Worm (Caenorhabditis elegans): ENCODE data around the gene rbm-34.

rbm-34 gene

DNA sequence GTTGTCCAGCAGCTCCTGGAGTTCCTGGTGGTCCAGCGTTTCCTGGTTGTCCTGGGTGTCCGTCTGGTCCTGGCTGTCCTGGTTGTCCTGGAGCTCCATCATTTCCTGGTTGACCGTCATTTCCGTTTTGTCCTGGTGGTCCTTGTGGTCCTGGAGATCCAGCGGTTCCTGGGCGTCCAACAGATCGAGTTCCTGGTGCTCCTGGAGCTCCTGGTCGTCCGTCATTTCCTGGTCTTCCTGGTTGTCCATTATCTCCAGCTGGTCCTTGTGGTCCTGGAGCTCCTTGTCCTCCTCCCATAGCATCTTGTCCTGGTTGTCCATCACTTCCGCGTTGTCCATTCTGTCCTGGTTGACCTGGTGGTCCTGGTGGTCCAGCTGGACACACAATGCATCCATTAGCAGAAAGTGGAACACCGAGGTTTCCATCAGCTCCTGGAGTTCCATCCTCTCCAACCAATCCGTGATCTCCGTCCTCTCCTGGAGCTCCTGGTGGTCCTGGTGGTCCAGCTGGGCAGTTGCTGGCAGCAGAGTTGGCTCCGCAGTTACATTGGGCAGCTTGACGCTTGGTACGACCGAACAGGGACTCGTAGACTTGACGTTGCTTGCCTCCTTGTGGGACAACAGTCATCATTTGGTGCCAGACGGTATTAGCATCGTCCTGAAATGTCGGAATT lies 23.9 kb downstream of the rbm-34 start:
- TF ChIP-seq C38D4.7 (GFP tag; optimal IDR thresholded peaks at IDR 0.05) (no peak), elt-4 (tag; optimal IDR thresholded peaks at IDR 0.05) (peak; percentile 38), K02D7.2 (tag; optimal IDR thresholded peaks at IDR 0.05) (no peak)

DNA sequence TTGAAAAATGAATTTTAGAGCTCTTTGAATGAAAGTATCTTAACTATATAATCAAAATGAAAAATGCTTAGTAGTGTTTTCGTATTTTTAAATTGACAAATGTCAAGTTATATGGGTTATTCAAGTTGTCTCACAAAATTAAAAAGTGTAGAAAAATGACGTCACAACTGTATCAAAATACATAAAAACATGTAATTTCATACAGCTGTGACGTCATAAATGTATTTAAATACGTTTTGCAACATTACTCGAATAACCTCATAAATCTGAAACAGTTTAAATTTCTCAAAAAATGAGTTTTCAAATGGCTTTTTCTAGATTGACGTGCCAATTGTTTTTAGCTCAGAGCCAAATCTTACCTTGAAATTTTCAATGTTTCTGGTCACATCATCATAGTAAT lies 24.5 kb downstream of the rbm-34 start:
- TF ChIP-seq dmd-4 (tag; optimal IDR thresholded peaks at IDR 0.05; ENCODE audit: borderline replicate concordance) (no peak), pat-9 (tag; optimal IDR thresholded peaks at IDR 0.05) (no peak), nhr-232 (tag; optimal IDR thresholded peaks at IDR 0.05) (no peak), K02D7.2 (tag; optimal IDR thresholded peaks at IDR 0.05) (no peak), pha-2 (tag; optimal IDR thresholded peaks at IDR 0.05) (no peak), lim-6 (tag; optimal IDR thresholded peaks at IDR 0.05) (no peak), hlh-8 (tag; optimal IDR thresholded peaks at IDR 0.05) (no peak), tbx-7 (tag; optimal IDR thresholded peaks at IDR 0.05) (no peak), dve-1 (tag; optimal IDR thresholded peaks at IDR 0.05) (no peak), madf-2 (tag; optimal IDR thresholded peaks at IDR 0.05) (no peak), ceh-22 (tag; optimal IDR thresholded peaks at IDR 0.05) (no peak), pha-4 (tag; optimal IDR thresholded peaks at IDR 0.05) (no peak), tbx-2 (tag; optimal IDR thresholded peaks at IDR 0.05) (no peak), nhr-11 (tag; optimal IDR thresholded peaks at IDR 0.05) (no peak), ceh-45 (GFP tag; IDR thresholded peaks at IDR 0.05) (no peak), npax-4 (tag; optimal IDR thresholded peaks at IDR 0.05) (no peak), ceh-48 (tag; optimal IDR thresholded peaks at IDR 0.05) (no peak), pros-1 (tag; optimal IDR thresholded peaks at IDR 0.05) (no peak)

DNA sequence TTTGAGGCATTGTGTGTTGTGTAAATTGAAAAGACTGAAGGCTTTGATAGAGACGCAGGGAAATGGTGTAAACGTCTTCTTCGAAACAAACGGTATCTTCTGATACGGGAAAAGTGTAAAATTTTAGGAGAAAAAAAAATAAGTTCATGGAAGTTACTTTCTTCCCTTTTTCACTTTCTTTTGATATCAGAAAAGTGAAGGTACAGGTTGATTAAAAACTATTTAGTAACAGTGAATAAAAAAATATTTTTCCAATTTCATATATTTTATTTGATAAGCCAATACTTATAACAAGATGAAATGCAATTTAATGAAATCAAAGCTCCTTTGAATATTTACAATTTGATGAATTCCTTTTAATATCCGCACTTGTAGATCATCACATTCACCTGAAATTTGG lies 25.1 kb downstream of the rbm-34 start, which contains the start of gene col-129:
Gene col-129 (minus strand): TSS at position 101 of the 400 bp plus-strand sequence.
- no peak for TF ChIP-seq nfya-1 (tag; optimal IDR thresholded peaks at IDR 0.05)
- TF ChIP-seq tbx-7 (tag; optimal IDR thresholded peaks at IDR 0.05), result no peak
- TF ChIP-seq C38D4.7 (GFP tag; optimal IDR thresholded peaks at IDR 0.05), result no peak

DNA sequence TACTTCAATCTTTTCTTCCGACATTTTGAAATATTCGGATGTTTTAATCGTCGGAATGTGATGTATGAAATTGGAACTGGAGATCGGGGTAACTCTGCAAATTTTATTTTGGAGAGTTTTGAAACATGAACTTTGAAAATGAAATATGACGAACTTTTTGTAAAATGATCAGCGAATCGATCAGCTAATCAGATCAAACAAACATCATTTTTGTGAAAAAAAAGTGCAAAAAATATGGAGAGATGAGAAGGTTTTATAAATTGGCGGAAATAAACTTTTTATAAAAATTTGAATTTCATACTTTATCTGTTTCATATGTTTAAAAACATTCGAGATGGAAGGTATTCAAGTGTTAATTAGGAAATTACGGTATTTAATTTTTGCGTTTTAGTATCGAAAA lies 26.3 kb downstream of the rbm-34 start, which contains the start of gene dlc-2:
Gene dlc-2 (minus strand): TSS at position 101 of the 400 bp plus-strand sequence.
- no peak for TF ChIP-seq dmd-4 (tag; optimal IDR thresholded peaks at IDR 0.05; ENCODE audit: borderline replicate concordance)
- no peak for TF ChIP-seq che-1 (tag; optimal IDR thresholded peaks at IDR 0.05)
- TF ChIP-seq pax-1 (tag; optimal IDR thresholded peaks at IDR 0.05), result no peak
- TF ChIP-seq hlh-8 (tag; optimal IDR thresholded peaks at IDR 0.05), result no peak
- no peak for TF ChIP-seq ets-4 (tag; optimal IDR thresholded peaks at IDR 0.05)
- no peak for TF ChIP-seq unc-86 (tag; optimal IDR thresholded peaks at IDR 0.05)
- TF ChIP-seq K09A11.1 (tag; optimal IDR thresholded peaks at IDR 0.05; ENCODE audit: insufficient read depth), result no peak
- no peak for TF ChIP-seq npax-4 (tag; optimal IDR thresholded peaks at IDR 0.05)
- no peak for TF ChIP-seq rnt-1 (tag; optimal IDR thresholded peaks at IDR 0.05)
- no peak for TF ChIP-seq C08G9.2 (tag; optimal IDR thresholded peaks at IDR 0.05)
- no peak for TF ChIP-seq hlh-15 (tag; optimal IDR thresholded peaks at IDR 0.05)
- TF ChIP-seq zip-5 (tag; optimal IDR thresholded peaks at IDR 0.05), result no peak
- no peak for TF ChIP-seq ceh-24 (tag; optimal IDR thresholded peaks at IDR 0.05)
- TF ChIP-seq tbx-7 (tag; optimal IDR thresholded peaks at IDR 0.05), result no peak
- no peak for TF ChIP-seq unc-55 (GFP tag; optimal IDR thresholded peaks at IDR 0.05)

DNA sequence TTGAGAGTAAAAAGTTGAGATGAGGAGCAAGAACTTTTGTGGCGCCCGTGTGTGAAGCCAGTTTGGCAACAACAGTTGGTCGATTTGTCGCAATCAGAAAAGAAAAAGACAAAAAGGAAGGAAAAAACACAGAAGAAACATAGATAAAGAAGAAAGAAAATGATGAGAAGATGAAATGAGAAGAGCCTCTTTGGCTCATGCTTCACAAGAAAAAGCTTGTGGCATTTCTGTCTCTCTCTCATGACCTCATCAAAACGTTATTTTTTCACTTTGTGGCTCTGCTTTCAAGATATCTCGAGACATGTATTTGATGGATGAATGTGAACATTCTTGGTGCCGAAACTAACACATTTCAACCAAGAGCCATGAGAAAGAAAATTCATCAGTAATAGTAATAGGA lies 27.8 kb downstream of the rbm-34 start:
- TF ChIP-seq mec-3 (tag; optimal IDR thresholded peaks at IDR 0.05; ENCODE audit: borderline replicate concordance) (no peak), ceh-18 (tag; optimal IDR thresholded peaks at IDR 0.05) (peak; percentile 62)
